Worm (Caenorhabditis elegans) whole organism, L1 larva: ENCODE measurements around the gene K03B4.4.

ENCODE experiments used
- C04F5.9 ChIP-seq: sonication (generic microtip); optimal IDR thresholded peaks from 2 replicates; lab custom pipeline; 2016; ENCODE audit warnings: missing genetic modification characterization, missing compliant biosample characterization
- C16A3.4 ChIP-seq: fragments of 150-350 bp; optimal IDR thresholded peaks from 2 replicates; lab custom pipeline; 2014; ENCODE audit warnings: missing biosample characterization, missing genetic modification characterization
- C34B4.2 ChIP-seq: sonication (generic microtip); optimal IDR thresholded peaks from 2 replicates; lab custom pipeline; 2017; ENCODE audit warnings: mild to moderate bottlenecking, missing genetic modification characterization, missing compliant biosample characterization
- F16B12.6 ChIP-seq: fragments of 150-350 bp; optimal IDR thresholded peaks from 2 replicates; lab custom pipeline; 2014; ENCODE audit warnings: missing biosample characterization, missing genetic modification characterization
- Y116A8C.19 ChIP-seq: sonication (generic microtip); optimal IDR thresholded peaks from 2 replicates; lab custom pipeline; 2016; ENCODE audit warnings: missing compliant biosample characterization, missing genetic modification characterization, borderline replicate concordance
- alr-1 ChIP-seq: fragments of 200-800 bp; sonication (Bioruptor generic); optimal IDR thresholded peaks from 2 replicates; lab custom pipeline; 2018; ENCODE audit warnings: borderline replicate concordance, mild to moderate bottlenecking, missing genetic modification characterization, missing compliant biosample characterization
- ceh-63 ChIP-seq: fragments of 200-800 bp; sonication (Bioruptor generic); optimal IDR thresholded peaks from 2 replicates; lab custom pipeline; 2018; ENCODE audit warnings: mild to moderate bottlenecking, missing genetic modification characterization, missing compliant biosample characterization
- ceh-8 ChIP-seq: fragments of 200-800 bp; sonication (Bioruptor generic); optimal IDR thresholded peaks from 2 replicates; lab custom pipeline; 2018; ENCODE audit warnings: mild to moderate bottlenecking, missing genetic modification characterization, moderate library complexity, missing compliant biosample characterization
- dpl-1 ChIP-seq, 3 experiments: fragments of 150-350 bp in 2 of 3; sonication (generic microtip) in 1 of 3; optimal IDR thresholded peaks; 2 replicates each; lab custom pipeline; 2014 to 2017; ENCODE audit warnings: missing biosample characterization in 3 of 3, missing genetic modification characterization in 3 of 3, missing genetic modification reagents in 3 of 3
- dsc-1 ChIP-seq: sonication (generic microtip); optimal IDR thresholded peaks from 2 replicates; lab custom pipeline; 2016; ENCODE audit warnings: mild to moderate bottlenecking, missing genetic modification characterization, missing compliant biosample characterization
- efl-1 ChIP-seq, 4 experiments: fragments of 150-350 bp; optimal IDR thresholded peaks in 3 of 4; peaks in 1 of 4; 1 replicate in 1 of 4; 2 replicates in 3 of 4; lab custom pipeline; 2014; ENCODE audit warnings: missing biosample characterization in 2 of 4, missing genetic modification characterization in 2 of 4, missing genetic modification reagents in 2 of 4
- efl-3 ChIP-seq: fragments of 200-800 bp; sonication (Bioruptor generic); optimal IDR thresholded peaks from 2 replicates; lab custom pipeline; 2018; ENCODE audit warnings: mild to moderate bottlenecking, missing genetic modification characterization, missing compliant biosample characterization
- egl-13 ChIP-seq: sonication (generic microtip); optimal IDR thresholded peaks from 2 replicates; lab custom pipeline; 2016; ENCODE audit warnings: missing genotype, missing genetic modification reagents, missing genetic modification characterization, missing compliant biosample characterization
- egl-27 ChIP-seq, 2 experiments: fragments of 150-350 bp in 1 of 2; sonication (generic microtip); optimal IDR thresholded peaks; 3 replicates each; lab custom pipeline; 2017 to 2018; ENCODE audit warnings: missing biosample characterization in 2 of 2, missing genetic modification characterization in 2 of 2, missing genetic modification reagents in 2 of 2
- hlh-17 ChIP-seq: fragments of 200-800 bp; sonication (Bioruptor generic); optimal IDR thresholded peaks from 2 replicates; lab custom pipeline; 2018; ENCODE audit warnings: missing genetic modification characterization, mild to moderate bottlenecking, missing compliant biosample characterization, moderate library complexity, borderline replicate concordance
- hlh-4 ChIP-seq: sonication (generic microtip); optimal IDR thresholded peaks from 2 replicates; lab custom pipeline; 2016; ENCODE audit warnings: mild to moderate bottlenecking, missing genetic modification characterization, missing compliant biosample characterization
- irx-1 ChIP-seq: sonication (generic microtip); optimal IDR thresholded peaks from 2 replicates; lab custom pipeline; 2016; ENCODE audit warnings: missing genetic modification characterization, missing compliant biosample characterization
- isw-1 ChIP-seq: fragments of 200-800 bp; sonication (Bioruptor generic); IDR thresholded peaks from 2 replicates; pipeline ENCODE4 v1.3.6; 2022; ENCODE audit warnings: missing genetic modification characterization, missing compliant biosample characterization
- jun-1 ChIP-seq: fragments of 150-350 bp; optimal IDR thresholded peaks from 2 replicates; lab custom pipeline; 2014; ENCODE audit warnings: missing biosample characterization, missing genetic modification reagents, missing genetic modification characterization
- lin-13 ChIP-seq: fragments of 150-350 bp; optimal IDR thresholded peaks from 2 replicates; lab custom pipeline; 2014; ENCODE audit warnings: missing biosample characterization, missing genetic modification reagents, missing genetic modification characterization
- lin-14 ChIP-seq: fragments of 200-800 bp; sonication (Bioruptor generic); optimal IDR thresholded peaks from 2 replicates; lab custom pipeline; 2018; ENCODE audit warnings: mild to moderate bottlenecking, missing genetic modification characterization, moderate library complexity, missing compliant biosample characterization
- lin-35 ChIP-seq, 2 experiments: fragments of 150-350 bp; optimal IDR thresholded peaks; 2 replicates each; lab custom pipeline; 2014; ENCODE audit warnings: missing biosample characterization in 2 of 2, missing genetic modification characterization in 2 of 2, missing genetic modification reagents in 2 of 2
- lir-3 ChIP-seq: sonication (generic microtip); optimal IDR thresholded peaks from 2 replicates; lab custom pipeline; 2016; ENCODE audit warnings: mild to moderate bottlenecking, missing genetic modification characterization, moderate library complexity, missing compliant biosample characterization; ENCODE audit not compliant: poor library complexity
- lsy-2 ChIP-seq, 2 experiments: fragments of 150-350 bp; optimal IDR thresholded peaks; 2 replicates each; lab custom pipeline; 2014; ENCODE audit warnings: missing biosample characterization in 2 of 2, missing genetic modification characterization in 2 of 2
- mdl-1 ChIP-seq, 2 experiments: fragments of 150-350 bp; optimal IDR thresholded peaks; 2 replicates each; lab custom pipeline; 2014 to 2017; ENCODE audit warnings: missing biosample characterization in 2 of 2, missing genetic modification characterization in 2 of 2, inconsistent platforms in 1 of 2
- mef-2 ChIP-seq: fragments of 150-350 bp; optimal IDR thresholded peaks from 2 replicates; lab custom pipeline; 2014; ENCODE audit warnings: missing biosample characterization, missing genetic modification characterization
- nhr-19 ChIP-seq: fragments of 200-800 bp; sonication (Bioruptor generic); conservative IDR thresholded peaks from 2 replicates; pipeline ENCODE4 v1.3.6; 2022; ENCODE audit warnings: missing genetic modification characterization, missing compliant biosample characterization
- nhr-20 ChIP-seq: sonication (generic microtip); optimal IDR thresholded peaks from 2 replicates; lab custom pipeline; 2016; ENCODE audit warnings: mild to moderate bottlenecking, missing genetic modification characterization, missing compliant biosample characterization
- nhr-28 ChIP-seq: fragments of 150-350 bp; optimal IDR thresholded peaks from 2 replicates; lab custom pipeline; 2014; ENCODE audit warnings: missing biosample characterization, missing genetic modification characterization
- nhr-47 ChIP-seq: sonication (generic microtip); optimal IDR thresholded peaks from 2 replicates; lab custom pipeline; 2016; ENCODE audit warnings: mild to moderate bottlenecking, missing genetic modification characterization, moderate library complexity, missing compliant biosample characterization
- nhr-71 ChIP-seq: sonication (generic microtip); optimal IDR thresholded peaks from 2 replicates; lab custom pipeline; 2016; ENCODE audit warnings: mild to moderate bottlenecking, missing genetic modification characterization, moderate library complexity, missing compliant biosample characterization
- nhr-76 ChIP-seq: sonication (generic microtip); optimal IDR thresholded peaks from 2 replicates; lab custom pipeline; 2017; ENCODE audit warnings: missing biosample characterization, missing genetic modification characterization
- nhr-90 ChIP-seq: sonication (generic microtip); optimal IDR thresholded peaks from 2 replicates; lab custom pipeline; 2016; ENCODE audit warnings: mild to moderate bottlenecking, missing genetic modification characterization, missing compliant biosample characterization; ENCODE audit not compliant: poor library complexity
- pqm-1 ChIP-seq: sonication (generic microtip); optimal IDR thresholded peaks from 3 replicates; lab custom pipeline; 2017; ENCODE audit warnings: missing biosample characterization, missing genetic modification characterization
- rnt-1 ChIP-seq: sonication (generic microtip); optimal IDR thresholded peaks from 2 replicates; lab custom pipeline; 2016; ENCODE audit warnings: mild to moderate bottlenecking, missing genetic modification characterization, moderate library complexity, missing compliant biosample characterization
- snu-23 ChIP-seq: sonication (generic microtip); optimal IDR thresholded peaks from 2 replicates; lab custom pipeline; 2016; ENCODE audit warnings: missing genetic modification characterization, missing compliant biosample characterization
- tbx-2 ChIP-seq: sonication (generic microtip); optimal IDR thresholded peaks from 2 replicates; lab custom pipeline; 2016; ENCODE audit warnings: missing genetic modification characterization, missing compliant biosample characterization
- tlp-1 ChIP-seq: fragments of 150-350 bp; optimal IDR thresholded peaks from 2 replicates; lab custom pipeline; 2014; ENCODE audit warnings: missing biosample characterization, missing genetic modification characterization
- unc-130 ChIP-seq: fragments of 150-350 bp; optimal IDR thresholded peaks from 2 replicates; lab custom pipeline; 2017; ENCODE audit warnings: missing biosample characterization, missing genetic modification characterization, inconsistent platforms
- ztf-11 ChIP-seq, 2 experiments: sonication (generic microtip); optimal IDR thresholded peaks; 2 replicates each; lab custom pipeline; 2016 to 2017; ENCODE audit warnings: missing genetic modification characterization in 2 of 2, missing biosample characterization in 1 of 2, missing compliant biosample characterization in 1 of 2

Gene K03B4.4

ce11 chrV:4691657-4692056 lies 9.9 kb downstream of the K03B4.4 start:
- TF ChIP-seq hlh-17 (GFP tag; lab: Kevin White, UChicago) (no peak), egl-13 (tag; lab: Kevin White, UChicago) (no peak), irx-1 (tag; lab: Kevin White, UChicago) (no peak), C04F5.9 (tag; lab: Kevin White, UChicago) (no peak), rnt-1 (tag; lab: Kevin White, UChicago) (no peak), efl-3 (no peak), nhr-19 (GFP tag; lab: Robert Waterston, UW) (no peak), alr-1 (tag; lab: Kevin White, UChicago) (no peak), ceh-8 (GFP tag; lab: Kevin White, UChicago) (no peak), tlp-1 (tag; lab: Kevin White, UChicago) (no peak), C34B4.2 (tag; lab: Kevin White, UChicago) (no peak), egl-27 (tag; optimal IDR thresholded peaks at IDR 0.05; lab: Kevin White, UChicago) (no peak)

ce11 chrV:4692382-4693281 lies 10.9 kb downstream of the K03B4.4 start, which contains the start of gene cpg-8:
Gene cpg-8 (minus strand): TSS chrV:4692432.
- TF ChIP-seq ztf-11 (tag; optimal IDR thresholded peaks at IDR 0.05; lab: Kevin White, UChicago) (no peak), jun-1 (no peak), nhr-28 (tag; lab: Kevin White, UChicago) (no peak), nhr-19 (GFP tag; lab: Robert Waterston, UW) (no peak), lin-13 (GFP tag; lab: Kevin White, UChicago) (no peak), nhr-47 (tag; lab: Kevin White, UChicago) (no peak), tbx-2 (tag; lab: Kevin White, UChicago) (no peak), rnt-1 (tag; lab: Kevin White, UChicago) (no peak), alr-1 (tag; lab: Kevin White, UChicago) (no peak), efl-1 (optimal IDR thresholded peaks at IDR 0.05; lab: Kevin White, UChicago) (peak; percentile 52 to 58), efl-1 (GFP tag; optimal IDR thresholded peaks at IDR 0.05 in 1 of 2; lab: Kevin White, UChicago) (peak; percentile 54 to 95), ceh-63 (no peak), dpl-1 (GFP tag; optimal IDR thresholded peaks at IDR 0.05; lab: Kevin White, UChicago) (peak; percentile 22 to 61 (median 51)), lin-35 (GFP tag; optimal IDR thresholded peaks at IDR 0.05; lab: Kevin White, UChicago) (peak in 1 of 2 experiments; percentile 59), hlh-4 (tag; lab: Kevin White, UChicago) (no peak), pqm-1 (no peak), C16A3.4 (tag; lab: Kevin White, UChicago) (peak; percentile 4), lir-3 (peak; percentile 3), unc-130 (tag; lab: Kevin White, UChicago) (no peak)

- no peak for TF ChIP-seq nhr-76 (tag; lab: Kevin White, UChicago)
- no peak for TF ChIP-seq F16B12.6 (tag; lab: Kevin White, UChicago)
- no peak for TF ChIP-seq C34B4.2 (tag; lab: Kevin White, UChicago)
- peak; percentile 39; the same call in 1 of the 2 replicates for TF ChIP-seq nhr-19 (GFP tag; lab: Robert Waterston, UW)
- peak; percentile 64 for TF ChIP-seq nhr-71 (tag; lab: Kevin White, UChicago)
- no peak for TF ChIP-seq Y116A8C.19 (tag; lab: Kevin White, UChicago)
- no peak for TF ChIP-seq mef-2 (tag; lab: Kevin White, UChicago)
- TF ChIP-seq efl-3 = no peak
- peak; percentile 69 for TF ChIP-seq lin-14
- TF ChIP-seq lir-3 = no peak
- peak; percentile 28 for TF ChIP-seq snu-23 (GFP tag; lab: Kevin White, UChicago)
- no peak for TF ChIP-seq nhr-90
- TF ChIP-seq isw-1 (GFP tag; lab: Robert Waterston, UW) = no peak
- peak in 1 of 2 experiments; percentile 27 for TF ChIP-seq mdl-1 (tag; optimal IDR thresholded peaks at IDR 0.05; lab: Kevin White, UChicago)
- peak; percentile 46 for TF ChIP-seq tbx-2 (tag; lab: Kevin White, UChicago)
- TF ChIP-seq ceh-8 (GFP tag; lab: Kevin White, UChicago) = no peak
- peak; percentile 61 for TF ChIP-seq nhr-20
- peak; percentile 69 for TF ChIP-seq rnt-1 (tag; lab: Kevin White, UChicago)
- no peak for TF ChIP-seq dsc-1 (tag; lab: Kevin White, UChicago)
- peak; percentile 32 for TF ChIP-seq unc-130 (tag; lab: Kevin White, UChicago)
- TF ChIP-seq lsy-2 (tag; optimal IDR thresholded peaks at IDR 0.05; lab: Kevin White, UChicago) = peak; percentile 28 to 56
Measured at ce11 chrV:4693282-4693588, 11.5 kb downstream of the K03B4.4 start.
